Worm (Caenorhabditis elegans): ENCODE data around the gene C18D4.3.

The C18D4.3 gene

ce11 chrV:17486034-17486433, 46.6 kb downstream of the C18D4.3 start, which contains the start of gene scl-24:
TSS of gene scl-24 (plus strand) at chrV:17486334.
- TF ChIP-seq skn-1 (tag; optimal IDR thresholded peaks at IDR 0.05) (no peak), lin-39 (tag; optimal IDR thresholded peaks at IDR 0.05) (no peak), nhr-237 (tag; optimal IDR thresholded peaks at IDR 0.05) (no peak), F13H6.1 (tag; optimal IDR thresholded peaks at IDR 0.05) (no peak), lin-13 (GFP tag; optimal IDR thresholded peaks at IDR 0.05) (no peak), nhr-10 (tag; optimal IDR thresholded peaks at IDR 0.05) (no peak), C34F6.9 (tag; optimal IDR thresholded peaks at IDR 0.05) (no peak), nhr-25 (tag; optimal IDR thresholded peaks at IDR 0.05) (no peak), nhr-23 (tag; optimal IDR thresholded peaks at IDR 0.05) (no peak), ama-1 (optimal IDR thresholded peaks at IDR 0.05) (no peak), unc-62 (GFP tag; optimal IDR thresholded peaks at IDR 0.05) (no peak), nhr-12 (tag; optimal IDR thresholded peaks at IDR 0.05) (no peak), mdl-1 (tag; optimal IDR thresholded peaks at IDR 0.05) (no peak), fos-1 (tag; optimal IDR thresholded peaks at IDR 0.05) (no peak), egl-27 (tag; optimal IDR thresholded peaks at IDR 0.05) (no peak), nhr-77 (tag; optimal IDR thresholded peaks at IDR 0.05) (no peak)

- TF ChIP-seq lsy-2 (tag; optimal IDR thresholded peaks at IDR 0.05) (no peak), egl-27 (tag; optimal IDR thresholded peaks at IDR 0.05) (no peak), mdl-1 (tag; optimal IDR thresholded peaks at IDR 0.05) (no peak), ztf-4 (tag; optimal IDR thresholded peaks at IDR 0.05) (no peak), aly-2 (tag; optimal IDR thresholded peaks at IDR 0.05) (no peak), nhr-23 (tag; optimal IDR thresholded peaks at IDR 0.05) (no peak), nhr-11 (tag; optimal IDR thresholded peaks at IDR 0.05) (no peak), peb-1 (tag; optimal IDR thresholded peaks at IDR 0.05) (no peak), lin-13 (GFP tag; optimal IDR thresholded peaks at IDR 0.05) (no peak), elt-3 (tag; optimal IDR thresholded peaks at IDR 0.05) (no peak), unc-62 (GFP tag; optimal IDR thresholded peaks at IDR 0.05) (no peak), alr-1 (tag; optimal IDR thresholded peaks at IDR 0.05) (no peak), lin-11 (tag; optimal IDR thresholded peaks at IDR 0.05) (no peak), ceh-82 (tag; optimal IDR thresholded peaks at IDR 0.05) (no peak), lin-39 (tag; optimal IDR thresholded peaks at IDR 0.05) (no peak), unc-39 (tag; optimal IDR thresholded peaks at IDR 0.05) (no peak), ZK546.5 (tag; optimal IDR thresholded peaks at IDR 0.05) (no peak), gmeb-1 (tag; optimal IDR thresholded peaks at IDR 0.05) (no peak), dmd-4 (tag; optimal IDR thresholded peaks at IDR 0.05) (no peak), skn-1 (tag; optimal IDR thresholded peaks at IDR 0.05) (no peak)
Measured at ce11 chrV:17485078-17485477, 47.5 kb downstream of the C18D4.3 start, which contains the start of gene srh-111. TSS of gene srh-111 (minus strand) at chrV:17485178.
